Worm (Caenorhabditis elegans) whole organism, L4 larva: ENCODE results near the gene ZK666.12.

Experiments used
- F10B5.3 ChIP-seq: sonication (generic microtip); optimal IDR thresholded peaks from 2 replicates; lab custom pipeline; 2016; ENCODE audit warnings: mild to moderate bottlenecking, missing genetic modification characterization, missing compliant biosample characterization
- F26F4.8 ChIP-seq: fragments of 200-800 bp; sonication (Bioruptor generic); conservative IDR thresholded peaks from 2 replicates; pipeline ENCODE4 v1.3.6; 2022; ENCODE audit warnings: missing genetic modification characterization, missing compliant biosample characterization
- F44E2.7 ChIP-seq: fragments of 200-800 bp; sonication (Bioruptor generic); IDR thresholded peaks from 2 replicates; pipeline ENCODE4 v2.1.2; 2022; ENCODE audit warnings: missing genetic modification characterization, missing compliant biosample characterization
- R02D3.7 ChIP-seq: fragments of 150-350 bp; sonication (generic microtip); optimal IDR thresholded peaks from 3 replicates; lab custom pipeline; 2014; ENCODE audit warnings: missing biosample characterization, missing genetic modification characterization
- T26A8.4 ChIP-seq: fragments of 200-800 bp; sonication (Bioruptor generic); IDR thresholded peaks from 2 replicates; pipeline ENCODE4 v1.3.6; 2022; ENCODE audit warnings: missing genetic modification characterization, missing compliant biosample characterization
- ZK546.5 ChIP-seq, 2 experiments: sonication (generic microtip); optimal IDR thresholded peaks; 2 replicates each; lab custom pipeline; 2017; ENCODE audit warnings: missing biosample characterization in 2 of 2, missing genetic modification characterization in 2 of 2
- aly-2 ChIP-seq: sonication (generic microtip); optimal IDR thresholded peaks from 2 replicates; lab custom pipeline; 2018; ENCODE audit warnings: missing biosample characterization, missing genetic modification characterization
- attf-4 ChIP-seq: sonication (generic microtip); optimal IDR thresholded peaks from 3 replicates; lab custom pipeline; 2017; ENCODE audit warnings: missing biosample characterization, missing genetic modification characterization
- ceh-20 ChIP-seq: fragments of 200-800 bp; sonication (Bioruptor generic); IDR thresholded peaks from 2 replicates; pipeline ENCODE4 v1.3.6; 2022; ENCODE audit warnings: missing genetic modification reagents, missing genetic modification characterization, missing compliant biosample characterization
- ceh-32 ChIP-seq: sonication (generic microtip); optimal IDR thresholded peaks from 2 replicates; lab custom pipeline; 2016; ENCODE audit warnings: mild to moderate bottlenecking, missing genetic modification characterization, missing compliant biosample characterization; ENCODE audit not compliant: poor library complexity
- ceh-82 ChIP-seq: sonication (generic microtip); optimal IDR thresholded peaks from 2 replicates; lab custom pipeline; 2017; ENCODE audit warnings: missing biosample characterization, missing genetic modification characterization
- daf-19 ChIP-seq: fragments of 200-800 bp; sonication (Bioruptor generic); conservative IDR thresholded peaks from 2 replicates; pipeline ENCODE4 v1.3.6; 2022; ENCODE audit warnings: missing genetic modification characterization, missing compliant biosample characterization
- daf-8 ChIP-seq: fragments of 200-800 bp; sonication (Bioruptor generic); IDR thresholded peaks from 2 replicates; pipeline ENCODE4 v1.3.6; 2022; ENCODE audit warnings: missing genetic modification characterization, missing compliant biosample characterization
- dmd-6 ChIP-seq: fragments of 200-800 bp; sonication (Bioruptor generic); IDR thresholded peaks from 2 replicates; pipeline ENCODE4 v1.3.6; 2022; ENCODE audit warnings: missing genetic modification reagents, missing genetic modification characterization, missing compliant biosample characterization
- dpl-1 ChIP-seq: fragments of 150-350 bp; optimal IDR thresholded peaks from 2 replicates; lab custom pipeline; 2014; ENCODE audit warnings: missing biosample characterization, missing genetic modification reagents, missing genetic modification characterization
- dve-1 ChIP-seq: sonication (generic microtip); optimal IDR thresholded peaks from 2 replicates; lab custom pipeline; 2017; ENCODE audit warnings: antibody characterized with exemption, mild to moderate bottlenecking, missing genetic modification characterization, missing compliant biosample characterization; ENCODE audit not compliant: insufficient read depth
- egl-27 ChIP-seq: sonication (generic microtip); optimal IDR thresholded peaks from 3 replicates; lab custom pipeline; 2017; ENCODE audit warnings: missing biosample characterization, missing genetic modification reagents, missing genetic modification characterization
- egl-43 ChIP-seq: fragments of 200-800 bp; sonication (Bioruptor generic); IDR thresholded peaks from 2 replicates; pipeline ENCODE4 v1.3.6; 2022; ENCODE audit warnings: missing genetic modification reagents, missing genetic modification characterization, missing compliant biosample characterization
- fkh-10 ChIP-seq: fragments of 150-350 bp; optimal IDR thresholded peaks from 2 replicates; lab custom pipeline; 2014; ENCODE audit warnings: missing biosample characterization, missing genetic modification reagents, missing genetic modification characterization
- fos-1 ChIP-seq: fragments of 150-350 bp; optimal IDR thresholded peaks from 2 replicates; lab custom pipeline; 2014; ENCODE audit warnings: missing biosample characterization, missing genetic modification characterization
- hif-1 ChIP-seq, 2 experiments: sonication (generic microtip); optimal IDR thresholded peaks; 2 replicates each; lab custom pipeline; 2016 to 2017; ENCODE audit warnings: missing compliant biosample characterization in 2 of 2, missing genetic modification characterization in 2 of 2, missing genetic modification reagents in 2 of 2, missing genotype in 2 of 2, mild to moderate bottlenecking in 1 of 2
- hlh-11 ChIP-seq: fragments of 200-800 bp; sonication (Bioruptor generic); optimal IDR thresholded peaks from 2 replicates; lab custom pipeline; 2018; ENCODE audit warnings: mild to moderate bottlenecking, missing genetic modification characterization, missing compliant biosample characterization
- hlh-30 ChIP-seq: sonication (generic microtip); optimal IDR thresholded peaks from 2 replicates; lab custom pipeline; 2017; ENCODE audit warnings: antibody characterized with exemption, mild to moderate bottlenecking, missing genetic modification characterization, missing compliant biosample characterization; ENCODE audit not compliant: insufficient read depth
- hmg-1.1 ChIP-seq: fragments of 200-800 bp; sonication (Bioruptor generic); IDR thresholded peaks from 2 replicates; pipeline ENCODE4 v1.3.6; 2022; ENCODE audit warnings: missing genetic modification reagents, missing genetic modification characterization, missing compliant biosample characterization
- jun-1 ChIP-seq: fragments of 150-350 bp; optimal IDR thresholded peaks from 2 replicates; lab custom pipeline; 2014; ENCODE audit warnings: missing biosample characterization, missing genetic modification reagents, missing genetic modification characterization
- lim-7 ChIP-seq: fragments of 200-800 bp; sonication (Bioruptor generic); IDR thresholded peaks from 2 replicates; pipeline ENCODE4 v1.3.6; 2022; ENCODE audit warnings: missing genetic modification characterization, missing compliant biosample characterization
- lin-1 ChIP-seq: fragments of 200-800 bp; sonication (Bioruptor generic); IDR thresholded peaks from 2 replicates; pipeline ENCODE4 v1.3.6; 2022; ENCODE audit warnings: missing genetic modification reagents, missing genetic modification characterization, missing compliant biosample characterization
- lin-38 ChIP-seq: fragments of 200-800 bp; sonication (Bioruptor generic); IDR thresholded peaks from 2 replicates; pipeline ENCODE4 v1.3.6; 2022; ENCODE audit warnings: missing genetic modification reagents, missing genetic modification characterization, missing compliant biosample characterization
- lin-39 ChIP-seq: fragments of 150-350 bp; optimal IDR thresholded peaks from 2 replicates; lab custom pipeline; 2014; ENCODE audit warnings: missing biosample characterization, missing genetic modification reagents, missing genetic modification characterization
- madf-5 ChIP-seq, 2 experiments: fragments of 200-800 bp; sonication (Bioruptor generic); IDR thresholded peaks; 2 replicates each; pipeline ENCODE4 v1.3.6; 2022; ENCODE audit warnings: missing compliant biosample characterization in 2 of 2, missing genetic modification characterization in 2 of 2
- mep-1 ChIP-seq: fragments of 150-350 bp; sonication (generic microtip); optimal IDR thresholded peaks from 3 replicates; lab custom pipeline; 2014; ENCODE audit warnings: missing biosample characterization, missing genetic modification characterization
- mes-2 ChIP-seq: sonication (generic microtip); optimal IDR thresholded peaks from 2 replicates; lab custom pipeline; 2016; ENCODE audit warnings: missing genotype, mild to moderate bottlenecking, missing genetic modification characterization, missing compliant biosample characterization; ENCODE audit not compliant: poor library complexity, severe bottlenecking
- mxl-2 ChIP-seq: fragments of 200-800 bp; sonication (Bioruptor generic); conservative IDR thresholded peaks from 2 replicates; pipeline ENCODE4 v1.3.6; 2022; ENCODE audit warnings: missing genetic modification reagents, missing genetic modification characterization, missing compliant biosample characterization
- mxl-3 ChIP-seq: fragments of 200-800 bp; sonication (Bioruptor generic); optimal IDR thresholded peaks from 2 replicates; lab custom pipeline; 2018; ENCODE audit warnings: mild to moderate bottlenecking, missing genetic modification characterization, missing compliant biosample characterization
- nhr-10 ChIP-seq: fragments of 150-350 bp; optimal IDR thresholded peaks from 2 replicates; lab custom pipeline; 2014; ENCODE audit warnings: missing biosample characterization, missing genetic modification characterization
- nhr-11 ChIP-seq: fragments of 150-350 bp; optimal IDR thresholded peaks from 2 replicates; lab custom pipeline; 2014; ENCODE audit warnings: missing biosample characterization, missing genetic modification characterization
- nhr-111 ChIP-seq: fragments of 200-800 bp; sonication (Bioruptor generic); optimal IDR thresholded peaks from 2 replicates; lab custom pipeline; 2018; ENCODE audit warnings: mild to moderate bottlenecking, missing genetic modification characterization, missing compliant biosample characterization
- nhr-237 ChIP-seq: sonication (generic microtip); optimal IDR thresholded peaks from 2 replicates; lab custom pipeline; 2017; ENCODE audit warnings: missing biosample characterization, missing genetic modification characterization
- nhr-48 ChIP-seq: sonication (generic microtip); optimal IDR thresholded peaks from 2 replicates; lab custom pipeline; 2016; ENCODE audit warnings: mild to moderate bottlenecking, missing genetic modification characterization, missing compliant biosample characterization
- nhr-6 ChIP-seq: fragments of 150-350 bp; optimal IDR thresholded peaks from 2 replicates; lab custom pipeline; 2014; ENCODE audit warnings: missing biosample characterization, missing genetic modification characterization
- nhr-77 ChIP-seq: fragments of 150-350 bp; optimal IDR thresholded peaks from 2 replicates; lab custom pipeline; 2014; ENCODE audit warnings: missing biosample characterization, missing genetic modification characterization
- pqm-1 ChIP-seq: sonication (generic microtip); optimal IDR thresholded peaks from 2 replicates; lab custom pipeline; 2017; ENCODE audit warnings: missing biosample characterization, missing genetic modification characterization
- saeg-2 ChIP-seq: fragments of 200-800 bp; sonication (Bioruptor generic); IDR thresholded peaks from 2 replicates; pipeline ENCODE4 v1.3.6; 2022; ENCODE audit warnings: missing genetic modification reagents, missing genetic modification characterization, missing compliant biosample characterization
- spr-1 ChIP-seq: sonication (generic microtip); optimal IDR thresholded peaks from 2 replicates; lab custom pipeline; 2016; ENCODE audit warnings: mild to moderate bottlenecking, missing genetic modification characterization, missing compliant biosample characterization
- spr-3 ChIP-seq: fragments of 200-800 bp; sonication (Bioruptor generic); optimal IDR thresholded peaks from 2 replicates; lab custom pipeline; 2018; ENCODE audit warnings: mild to moderate bottlenecking, missing genetic modification characterization, missing compliant biosample characterization
- tag-97 ChIP-seq: fragments of 200-800 bp; sonication (Bioruptor generic); IDR thresholded peaks from 2 replicates; pipeline ENCODE4 v1.3.6; 2022; ENCODE audit warnings: missing genetic modification characterization, missing compliant biosample characterization
- unc-39 ChIP-seq: sonication (generic microtip); optimal IDR thresholded peaks from 2 replicates; lab custom pipeline; 2017; ENCODE audit warnings: missing biosample characterization, missing genetic modification characterization
- zag-1 ChIP-seq: fragments of 150-350 bp; optimal IDR thresholded peaks from 2 replicates; lab custom pipeline; 2014; ENCODE audit warnings: missing biosample characterization, missing genetic modification characterization
- zfp-2 ChIP-seq: sonication (generic microtip); optimal IDR thresholded peaks from 2 replicates; lab custom pipeline; 2016; ENCODE audit warnings: mild to moderate bottlenecking, missing genetic modification characterization, missing compliant biosample characterization
- zip-11 ChIP-seq: fragments of 200-800 bp; sonication (Bioruptor generic); IDR thresholded peaks from 2 replicates; pipeline ENCODE4 v1.3.6; 2022; ENCODE audit warnings: missing genetic modification characterization, missing compliant biosample characterization
- ztf-11 ChIP-seq: fragments of 150-350 bp; optimal IDR thresholded peaks from 2 replicates; lab custom pipeline; 2014; ENCODE audit warnings: missing biosample characterization, missing genetic modification characterization

The ZK666.12 gene

DNA sequence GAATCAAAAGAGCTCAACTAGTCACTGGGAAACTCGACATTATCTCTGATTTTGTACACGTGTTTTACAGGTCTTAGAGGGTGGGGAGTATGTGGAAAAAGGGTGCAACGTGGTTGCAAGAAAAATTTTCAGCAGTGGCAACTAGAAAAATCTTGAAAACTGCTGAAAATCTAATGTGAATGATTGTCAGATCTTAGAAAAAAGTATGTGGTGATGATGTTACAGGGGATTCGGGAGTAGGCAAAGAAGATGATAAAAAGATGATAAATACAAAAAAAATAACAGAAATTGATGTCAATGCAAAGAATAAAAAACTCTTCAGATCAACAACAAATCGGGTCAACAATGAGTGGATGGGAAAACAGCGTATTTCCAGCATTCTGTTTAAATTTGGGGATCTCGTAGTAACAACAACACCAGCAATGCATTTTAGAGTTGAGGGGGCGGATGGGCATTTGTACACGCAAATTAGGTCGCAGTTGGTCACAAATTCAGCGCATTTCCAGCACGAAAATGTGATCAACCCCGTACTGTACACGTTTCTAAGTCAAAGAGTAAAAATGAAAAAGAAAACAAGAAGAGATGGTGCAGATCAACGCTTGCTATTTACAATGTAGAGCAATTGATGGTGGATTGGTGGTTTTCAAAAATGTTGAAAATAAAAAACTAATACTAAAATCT lies 47.6 kb downstream of the ZK666.12 start (continued):
- TF ChIP-seq F10B5.3 (tag; lab: Kevin White, UChicago) (no peak), nhr-111 (GFP tag; lab: Kevin White, UChicago) (no peak), unc-39 (tag; lab: Kevin White, UChicago) (peak; percentile 2), nhr-48 (tag; lab: Kevin White, UChicago) (no peak), zfp-2 (tag; lab: Kevin White, UChicago) (no peak), dve-1 (no peak), egl-27 (tag; lab: Kevin White, UChicago) (no peak), dmd-6 (GFP tag; lab: Robert Waterston, UW) (peak; percentile 14), ceh-82 (tag; lab: Kevin White, UChicago) (no peak), lin-39 (no peak), hif-1 (tag; optimal IDR thresholded peaks at IDR 0.05; lab: Kevin White, UChicago) (no peak), spr-1 (tag; lab: Kevin White, UChicago) (no peak), pqm-1 (no peak), mep-1 (peak; percentile 17), fkh-10 (no peak), jun-1 (tag; lab: Kevin White, UChicago) (no peak), aly-2 (tag; lab: Kevin White, UChicago) (no peak), daf-8 (no peak), nhr-11 (tag; lab: Kevin White, UChicago) (peak; percentile 45), spr-3 (GFP tag; lab: Kevin White, UChicago) (no peak), nhr-237 (tag; lab: Kevin White, UChicago) (no peak), ceh-32 (no peak), ceh-20 (no peak), lin-1 (GFP tag; lab: Robert Waterston, UW) (no peak), tag-97 (GFP tag; lab: Robert Waterston, UW) (no peak), madf-5 (GFP tag; IDR thresholded peaks at IDR 0.05; lab: Robert Waterston, UW) (0 out of 4 replicates have a peak, but pooled peaks of 1 of the 2 experiments have one; percentile 41), F26F4.8 (GFP tag; lab: Robert Waterston, UW) (no peak), nhr-77 (tag; lab: Kevin White, UChicago) (peak; percentile 57), R02D3.7 (tag; lab: Kevin White, UChicago) (no peak), egl-43 (GFP tag; lab: Robert Waterston, UW) (no peak; the same call in 1 of the 2 replicates), mxl-2 (GFP tag; lab: Robert Waterston, UW) (no peak), mes-2 (tag; lab: Kevin White, UChicago) (no peak), ZK546.5 (tag; optimal IDR thresholded peaks at IDR 0.05; lab: Kevin White, UChicago) (no peak), daf-19 (GFP tag; lab: Robert Waterston, UW) (no peak), T26A8.4 (GFP tag; lab: Robert Waterston, UW) (peak; percentile 6; the same call in 1 of the 2 replicates), dpl-1 (GFP tag; lab: Kevin White, UChicago) (no peak), attf-4 (tag; lab: Kevin White, UChicago) (no peak), zag-1 (tag; lab: Kevin White, UChicago) (no peak), F44E2.7 (GFP tag; lab: Robert Waterston, UW) (peak; percentile 80), lin-38 (no peak), lim-7 (GFP tag; lab: Robert Waterston, UW) (peak; percentile 52), hmg-1.1 (GFP tag; lab: Robert Waterston, UW) (no peak; the same call in 1 of the 2 replicates), hlh-30 (tag; lab: Kevin White, UChicago) (peak; percentile 22), saeg-2 (peak; percentile 18; the same call in 1 of the 2 replicates), fos-1 (tag; lab: Kevin White, UChicago) (no peak), mxl-3 (GFP tag; lab: Kevin White, UChicago) (peak; percentile 53), nhr-6 (no peak), zip-11 (GFP tag; lab: Robert Waterston, UW) (no peak), ztf-11 (no peak), hlh-11 (tag; lab: Kevin White, UChicago) (no peak), nhr-10 (tag; lab: Kevin White, UChicago) (no peak)
